Worm (Caenorhabditis elegans): ENCODE measurements around the gene C26F1.3.
A peak's percentile ranks its signal among the peaks of the same experiment; 100 is the strongest.

Gene C26F1.3

DNA sequence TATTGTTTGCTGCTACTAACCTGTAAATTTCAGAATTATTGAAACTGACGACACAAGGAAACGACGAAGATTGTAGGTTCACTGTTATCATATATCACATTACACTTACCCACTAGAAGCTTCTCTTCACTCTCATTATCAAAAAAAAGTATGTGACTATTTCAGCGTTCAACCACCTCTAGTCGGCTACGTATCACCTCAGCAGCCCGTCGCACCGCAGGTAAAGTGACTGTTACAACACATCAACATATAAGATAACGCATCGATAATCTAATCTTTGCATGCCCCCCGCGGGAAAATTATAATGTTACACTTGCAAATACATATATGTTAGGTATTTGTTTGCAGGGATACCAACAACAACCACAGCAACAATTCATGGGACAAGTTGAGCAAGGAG lies 9.5 kb downstream of the C26F1.3 start:
- TF ChIP-seq fkh-2 (tag; optimal IDR thresholded peaks at IDR 0.05), result no peak
- TF ChIP-seq nhr-25 (tag; optimal IDR thresholded peaks at IDR 0.05), result no peak
- TF ChIP-seq unc-39 (tag; optimal IDR thresholded peaks at IDR 0.05), result no peak
- TF ChIP-seq nhr-11 (tag; optimal IDR thresholded peaks at IDR 0.05), result no peak
- TF ChIP-seq pqm-1 (tag; optimal IDR thresholded peaks at IDR 0.05), result peak; percentile 77
- TF ChIP-seq elt-2 (tag; optimal IDR thresholded peaks at IDR 0.05), result peak; percentile 94
- no peak for TF ChIP-seq unc-62 (GFP tag; optimal IDR thresholded peaks at IDR 0.05)

DNA sequence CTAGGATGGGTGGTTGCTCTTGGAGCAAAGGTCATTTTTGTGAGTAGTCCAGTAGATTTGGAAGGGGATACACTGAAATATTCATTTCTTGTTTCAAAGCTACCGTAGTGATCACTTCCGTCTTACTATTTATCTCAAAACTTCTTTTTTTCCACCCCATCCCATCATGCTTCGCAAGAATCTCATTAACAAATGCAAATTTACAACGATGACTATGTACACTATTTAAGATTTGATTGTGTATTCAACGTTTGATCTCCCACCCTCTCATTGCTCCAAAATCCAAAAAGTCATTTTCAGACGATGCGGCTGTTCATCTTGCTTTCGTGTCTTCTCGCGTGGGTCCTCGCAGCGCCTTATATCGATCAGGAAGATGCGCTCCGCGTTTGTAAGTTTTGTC lies 16.0 kb downstream of the C26F1.3 start, which contains the start of gene flp-21:
flp-21 (plus strand) TSS at position 301 of the 400 bp plus-strand sequence.
- TF ChIP-seq nhr-28 (tag; optimal IDR thresholded peaks at IDR 0.05) (no peak), nhr-237 (tag; optimal IDR thresholded peaks at IDR 0.05) (no peak), fos-1 (tag; optimal IDR thresholded peaks at IDR 0.05) (no peak), egl-5 (tag; optimal IDR thresholded peaks at IDR 0.05) (no peak), jun-1 (tag; optimal IDR thresholded peaks at IDR 0.05) (no peak), ceh-82 (tag; optimal IDR thresholded peaks at IDR 0.05) (no peak)

DNA sequence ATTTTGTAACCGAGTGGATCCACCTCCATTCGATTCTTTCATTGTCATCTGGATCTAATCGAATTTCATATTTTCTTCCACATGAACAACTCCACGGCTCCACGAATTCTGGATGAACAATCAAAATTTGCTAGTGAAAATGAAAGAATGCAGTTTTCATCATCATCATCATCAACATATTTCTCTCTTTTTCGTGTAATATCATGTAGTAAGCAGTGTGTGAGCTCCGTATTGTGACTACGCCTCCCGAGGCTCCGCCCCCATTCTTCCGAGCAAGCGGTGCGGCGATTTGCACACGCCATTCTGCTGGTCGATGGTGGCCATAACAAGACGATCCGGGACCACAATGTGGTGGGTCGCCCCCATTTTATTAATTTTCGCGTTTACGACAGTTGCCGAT lies 21.0 kb downstream of the C26F1.3 start, which contains the start of gene ZK742.7:
ZK742.7 (plus strand) TSS at position 301 of the 400 bp plus-strand sequence.
- TF ChIP-seq elt-3 (tag; optimal IDR thresholded peaks at IDR 0.05) (no peak), fkh-10 (GFP tag; optimal IDR thresholded peaks at IDR 0.05) (peak; percentile 15)

DNA sequence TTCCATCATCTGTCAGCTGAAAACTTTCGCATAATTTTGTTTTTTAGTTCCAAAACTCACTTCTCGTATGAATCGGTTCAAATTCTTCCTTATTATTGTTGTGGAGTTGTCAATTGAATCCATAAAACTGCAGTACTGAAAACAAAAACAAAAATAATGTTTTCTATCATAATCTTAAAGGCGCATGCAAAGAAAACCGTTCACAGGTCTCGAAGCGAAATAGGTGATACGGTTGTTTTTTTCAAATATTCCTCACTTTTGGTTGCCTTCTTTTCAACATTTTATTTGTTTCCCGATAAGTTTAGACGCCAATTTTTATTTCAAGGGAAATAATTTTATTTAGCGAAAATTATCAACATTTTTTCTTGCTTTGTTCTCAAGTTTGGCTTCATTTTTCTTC lies 26.5 kb downstream of the C26F1.3 start:
- TF ChIP-seq nhr-11 (tag; optimal IDR thresholded peaks at IDR 0.05) (no peak), nhr-77 (tag; optimal IDR thresholded peaks at IDR 0.05) (no peak), nhr-12 (tag; optimal IDR thresholded peaks at IDR 0.05) (no peak), elt-3 (tag; optimal IDR thresholded peaks at IDR 0.05) (no peak), R02D3.7 (tag; optimal IDR thresholded peaks at IDR 0.05) (no peak), ceh-28 (tag; optimal IDR thresholded peaks at IDR 0.05) (no peak)

DNA sequence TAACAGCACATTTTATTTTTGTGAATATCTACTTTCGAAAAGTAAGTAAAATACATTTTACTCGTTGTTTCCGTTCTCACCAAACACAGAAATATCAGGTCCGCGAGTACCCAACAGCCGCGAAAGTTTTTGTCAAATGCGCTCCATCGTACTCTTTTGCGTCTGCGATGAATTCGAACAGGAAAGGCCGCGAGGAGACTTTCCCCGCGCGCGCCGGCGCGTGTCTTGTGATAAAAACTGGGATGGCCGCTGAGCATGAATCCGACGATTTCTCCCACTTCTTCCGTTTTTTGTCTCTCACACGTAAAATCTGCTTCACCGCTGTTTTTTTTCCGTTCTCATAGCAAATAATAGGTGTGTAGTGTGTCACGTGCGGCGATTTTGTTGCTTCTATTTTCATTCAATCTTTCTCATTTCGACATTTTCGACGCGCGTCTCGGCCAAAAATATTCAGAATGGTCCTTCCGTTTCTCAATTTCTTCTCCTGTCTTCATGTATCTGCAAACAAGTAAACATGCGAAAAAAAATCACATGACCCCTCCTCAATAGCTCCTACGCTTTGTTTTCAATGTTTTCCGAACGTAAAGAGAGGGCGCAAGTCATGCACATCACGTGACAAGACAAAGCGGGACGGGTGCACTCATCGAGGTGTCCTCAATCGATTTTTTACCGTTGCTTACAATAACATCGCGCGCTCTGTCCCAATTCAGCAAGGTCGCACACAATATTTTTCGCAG lies 27.1 kb downstream of the C26F1.3 start, which contains the start of gene uvs-1:
uvs-1 (minus strand) TSS at position 145 of the 737 bp plus-strand sequence.
- TF ChIP-seq elt-3 (tag; optimal IDR thresholded peaks at IDR 0.05) (no peak), daf-12 (tag; optimal IDR thresholded peaks at IDR 0.05) (no peak), sea-2 (GFP tag; optimal IDR thresholded peaks at IDR 0.05) (no peak), nfya-1 (tag; optimal IDR thresholded peaks at IDR 0.05; ENCODE audit: insufficient read depth) (peak; percentile 64), ZK546.5 (tag; optimal IDR thresholded peaks at IDR 0.05) (no peak), egl-5 (tag; optimal IDR thresholded peaks at IDR 0.05) (no peak), nhr-237 (tag; optimal IDR thresholded peaks at IDR 0.05) (no peak), ceh-16 (tag; optimal IDR thresholded peaks at IDR 0.05) (no peak), ztf-4 (tag; optimal IDR thresholded peaks at IDR 0.05) (no peak), elt-1 (tag; optimal IDR thresholded peaks at IDR 0.05) (no peak), ztf-11 (tag; optimal IDR thresholded peaks at IDR 0.05) (no peak), pqm-1 (tag; optimal IDR thresholded peaks at IDR 0.05) (no peak), unc-39 (tag; optimal IDR thresholded peaks at IDR 0.05) (no peak), eor-1 (tag; optimal IDR thresholded peaks at IDR 0.05) (no peak), ama-1 (optimal IDR thresholded peaks at IDR 0.05) (peak; percentile 29), hmg-11 (tag; optimal IDR thresholded peaks at IDR 0.05) (no peak), elt-2 (tag; optimal IDR thresholded peaks at IDR 0.05) (peak; percentile 24), ceh-82 (tag; optimal IDR thresholded peaks at IDR 0.05) (no peak), zag-1 (tag; optimal IDR thresholded peaks at IDR 0.05) (no peak), nhr-11 (tag; optimal IDR thresholded peaks at IDR 0.05) (no peak), fkh-2 (tag; optimal IDR thresholded peaks at IDR 0.05) (no peak), mml-1 (tag; optimal IDR thresholded peaks at IDR 0.05) (no peak), egl-27 (tag; optimal IDR thresholded peaks at IDR 0.05) (no peak), ceh-9 (tag; optimal IDR thresholded peaks at IDR 0.05) (no peak), nhr-25 (tag; optimal IDR thresholded peaks at IDR 0.05) (peak; percentile 56), nhr-76 (tag; optimal IDR thresholded peaks at IDR 0.05) (no peak), jun-1 (tag; optimal IDR thresholded peaks at IDR 0.05) (peak; percentile 18), nhr-77 (tag; optimal IDR thresholded peaks at IDR 0.05) (no peak), fkh-10 (GFP tag; optimal IDR thresholded peaks at IDR 0.05) (peak; percentile 42), lsy-12 (tag; optimal IDR thresholded peaks at IDR 0.05) (no peak), lin-15B (tag; optimal IDR thresholded peaks at IDR 0.05) (peak; percentile 82), R02D3.7 (tag; optimal IDR thresholded peaks at IDR 0.05) (no peak), lin-39 (tag; optimal IDR thresholded peaks at IDR 0.05) (peak; percentile 87), tbx-2 (tag; optimal IDR thresholded peaks at IDR 0.05) (no peak), mdl-1 (tag; optimal IDR thresholded peaks at IDR 0.05) (no peak), fos-1 (tag; optimal IDR thresholded peaks at IDR 0.05) (no peak), unc-62 (GFP tag; optimal IDR thresholded peaks at IDR 0.05) (no peak), aly-2 (tag; optimal IDR thresholded peaks at IDR 0.05) (no peak), skn-1 (tag; optimal IDR thresholded peaks at IDR 0.05) (no peak), snpc-4 (tag; optimal IDR thresholded peaks at IDR 0.05) (peak; percentile 30), nhr-12 (tag; optimal IDR thresholded peaks at IDR 0.05) (no peak)

All from whole organism, L3 larva.